Fruit fly (Drosophila melanogaster): ENCODE results near the gene mfr.

DNA sequence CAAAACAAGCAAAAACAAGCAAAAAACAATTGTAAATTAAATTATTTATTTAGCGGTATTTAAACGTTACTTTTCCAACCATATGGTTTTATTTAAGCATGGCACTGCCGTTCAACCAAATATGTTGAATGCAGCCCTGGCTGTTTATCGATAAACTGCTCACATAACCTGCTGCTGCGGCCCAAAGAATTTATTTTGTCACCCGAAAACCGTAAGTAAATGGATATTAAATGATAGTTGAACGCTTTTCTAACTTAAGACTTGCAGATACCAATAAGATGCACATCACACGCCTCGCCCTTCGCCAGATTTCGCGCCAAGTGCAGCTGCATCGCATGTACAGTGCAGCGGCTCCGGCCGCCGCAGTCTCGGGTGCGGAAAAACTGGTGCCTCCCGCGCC, 44.2 kb upstream of the mfr start, which contains the start of gene mRpL12:
- TF ChIP-seq psq (optimal IDR thresholded peaks at IDR 0.05) (no peak), ttk (optimal IDR thresholded peaks at IDR 0.05) (no peak), h (optimal IDR thresholded peaks at IDR 0.05) (no peak), Sin3A (optimal IDR thresholded peaks at IDR 0.05) (no peak)

Measured in Kc167 (cell line).